Fruit fly (Drosophila melanogaster) whole organism, embryonic: Measurements from ENCODE around the gene CG42674.
A peak's percentile ranks its signal among the peaks of the same experiment; 100 is the strongest.

Source experiments
- B-H2 ChIP-seq: fragments of 200-800 bp; sonication (Bioruptor generic); optimal IDR thresholded peaks from 2 replicates; lab custom pipeline; 2018; ENCODE audit warnings: missing biosample characterization, mild to moderate bottlenecking, missing genetic modification characterization
- Bgb ChIP-seq: fragments of 200-800 bp; sonication (Bioruptor generic); IDR thresholded peaks from 2 replicates; pipeline ENCODE4 v1.3.6; 2022; ENCODE audit warnings: missing biosample characterization, missing genetic modification characterization; ENCODE audit not compliant: partially characterized antibody
- BtbVII ChIP-seq: fragments of 200-800 bp; sonication (Bioruptor generic); optimal IDR thresholded peaks from 3 replicates; lab custom pipeline; 2017; ENCODE audit warnings: missing biosample characterization, mild to moderate bottlenecking, missing genetic modification characterization
- CG10147 ChIP-seq: fragments of 200-800 bp; sonication (Bioruptor generic); optimal IDR thresholded peaks from 2 replicates; lab custom pipeline; 2019; ENCODE audit warnings: missing biosample characterization, mild to moderate bottlenecking, missing genetic modification characterization, moderate library complexity
- CG10543 ChIP-seq: fragments of 200-800 bp; sonication (Bioruptor generic); optimal IDR thresholded peaks from 3 replicates; lab custom pipeline; 2017; ENCODE audit warnings: missing biosample characterization, mild to moderate bottlenecking, missing genetic modification characterization, moderate library complexity
- CG10565 ChIP-seq: fragments of 200-800 bp; sonication (Bioruptor generic); optimal IDR thresholded peaks from 3 replicates; lab custom pipeline; 2016; ENCODE audit warnings: missing biosample characterization, mild to moderate bottlenecking, missing genetic modification characterization
- CG12219 ChIP-seq: fragments of 200-800 bp; sonication (Bioruptor generic); optimal IDR thresholded peaks from 3 replicates; lab custom pipeline; 2018; ENCODE audit warnings: missing biosample characterization, mild to moderate bottlenecking, missing genetic modification characterization
- CG14014 ChIP-seq: fragments of 200-800 bp; sonication (Bioruptor generic); IDR thresholded peaks from 2 replicates; pipeline ENCODE4 v1.3.6; 2022; ENCODE audit warnings: missing biosample characterization, missing genetic modification characterization
- CG15514 ChIP-seq: fragments of 200-800 bp; sonication (Bioruptor generic); optimal IDR thresholded peaks from 3 replicates; lab custom pipeline; 2017; ENCODE audit warnings: missing biosample characterization, missing genetic modification characterization, mild to moderate bottlenecking, moderate library complexity, missing genetic modification reagents
- CG1647 ChIP-seq: fragments of 200-800 bp; sonication (Bioruptor generic); optimal IDR thresholded peaks from 3 replicates; lab custom pipeline; 2016; ENCODE audit warnings: missing biosample characterization, missing genetic modification characterization
- CG17385 ChIP-seq: fragments of 200-800 bp; sonication (Bioruptor generic); optimal IDR thresholded peaks from 3 replicates; lab custom pipeline; 2018; ENCODE audit warnings: missing biosample characterization, mild to moderate bottlenecking, missing genetic modification characterization
- CG1832 ChIP-seq: fragments of 200-800 bp; sonication (Bioruptor generic); optimal IDR thresholded peaks from 2 replicates; lab custom pipeline; 2017; ENCODE audit warnings: missing biosample characterization, mild to moderate bottlenecking, missing genetic modification characterization, inconsistent platforms
- CG2678 ChIP-seq: fragments of 200-800 bp; sonication (Bioruptor generic); optimal IDR thresholded peaks from 3 replicates; lab custom pipeline; 2019; ENCODE audit warnings: missing biosample characterization, mild to moderate bottlenecking, missing genetic modification characterization, moderate library complexity
- CG31441 ChIP-seq: fragments of 200-800 bp; sonication (Bioruptor generic); IDR thresholded peaks from 2 replicates; pipeline ENCODE4 v1.3.6; 2022; ENCODE audit warnings: missing biosample characterization, missing genetic modification characterization
- CG7963 ChIP-seq: fragments of 200-800 bp; sonication (Bioruptor generic); IDR thresholded peaks from 3 replicates; pipeline ENCODE4 v1.3.6; 2022; ENCODE audit warnings: missing biosample characterization, missing genetic modification characterization; ENCODE audit not compliant: partially characterized antibody
- CG8944 ChIP-seq: fragments of 200-800 bp; sonication (Bioruptor generic); optimal IDR thresholded peaks from 3 replicates; lab custom pipeline; 2016; ENCODE audit warnings: missing biosample characterization, missing genetic modification characterization
- CHES-1-like ChIP-seq: fragments of 200-800 bp; sonication (Bioruptor generic); optimal IDR thresholded peaks from 2 replicates; lab custom pipeline; 2016; ENCODE audit warnings: missing biosample characterization, missing genetic modification characterization
- CTCF ChIP-seq: fragments of 200-800 bp; sonication (Bioruptor generic); optimal IDR thresholded peaks from 2 replicates; lab custom pipeline; 2017; ENCODE audit warnings: missing biosample characterization, mild to moderate bottlenecking, missing genetic modification characterization, moderate library complexity
- CrebB ChIP-seq: fragments of 200-800 bp; sonication (Bioruptor generic); optimal IDR thresholded peaks from 3 replicates; lab custom pipeline; 2018; ENCODE audit warnings: missing biosample characterization, mild to moderate bottlenecking, missing genetic modification characterization
- D ChIP-seq, 2 experiments: fragments of 200-800 bp in 1 of 2; fragments of >200 bp in 1 of 2; sonication (Bioruptor generic) in 1 of 2; optimal IDR thresholded peaks; 2 replicates in 1 of 2; 3 replicates in 1 of 2; lab custom pipeline; 2017; ENCODE audit warnings: mild to moderate bottlenecking in 1 of 2, missing biosample characterization in 1 of 2, missing genetic modification characterization in 1 of 2, missing genetic modification reagents in 1 of 2
- Dip3 ChIP-seq: fragments of 200-800 bp; sonication (Bioruptor generic); optimal IDR thresholded peaks from 3 replicates; lab custom pipeline; 2016; ENCODE audit warnings: missing biosample characterization, missing genetic modification characterization
- E2f1 ChIP-seq: fragments of 200-800 bp; sonication (Bioruptor generic); IDR thresholded peaks from 2 replicates; pipeline ENCODE4 v1.3.6; 2022; ENCODE audit warnings: missing biosample characterization, missing genetic modification characterization
- Ets65A ChIP-seq: fragments of 200-800 bp; sonication (Bioruptor generic); peaks from one replicate; lab custom pipeline; 2016; ENCODE audit warnings: missing biosample characterization, missing genetic modification characterization
- Hand ChIP-seq: fragments of 200-800 bp; sonication (Bioruptor generic); optimal IDR thresholded peaks from 2 replicates; lab custom pipeline; 2017; ENCODE audit warnings: mild to moderate bottlenecking, missing biosample characterization, missing genetic modification reagents, missing genetic modification characterization
- Hr78 ChIP-seq, 2 experiments: fragments of 200-800 bp in 1 of 2; fragments of >200 bp in 1 of 2; sonication (Bioruptor generic) in 1 of 2; optimal IDR thresholded peaks; 2 replicates each; lab custom pipeline; 2017 to 2019; ENCODE audit warnings: missing biosample characterization in 2 of 2, missing genetic modification characterization in 2 of 2, mild to moderate bottlenecking in 1 of 2, moderate library complexity in 1 of 2
- Med ChIP-seq: fragments of 200-800 bp; sonication (Bioruptor generic); peaks from one replicate; lab custom pipeline; 2016; ENCODE audit warnings: missing biosample characterization, missing genetic modification characterization, mild to moderate bottlenecking, inconsistent platforms, moderate library complexity
- Ptx1 ChIP-seq: fragments of 200-800 bp; sonication (Bioruptor generic); IDR thresholded peaks from 2 replicates; pipeline ENCODE4 v1.3.6; 2022; ENCODE audit warnings: missing biosample characterization, missing genetic modification characterization
- Rfx ChIP-seq: fragments of 200-800 bp; sonication (Bioruptor generic); IDR thresholded peaks from 2 replicates; pipeline ENCODE4 v1.3.6; 2022; ENCODE audit warnings: missing biosample characterization, missing genetic modification characterization
- Taf1 ChIP-seq: fragments of 200-800 bp; sonication (Bioruptor generic); IDR thresholded peaks from 2 replicates; pipeline ENCODE4 v1.3.6; 2022; ENCODE audit warnings: missing biosample characterization, missing genetic modification characterization
- Trl ChIP-seq, 3 experiments: fragments of >200 bp in 2 of 3; fragments of 200-800 bp in 1 of 3; sonication (Bioruptor generic) in 1 of 3; optimal IDR thresholded peaks; 2 replicates in 1 of 3; 3 replicates in 2 of 3; lab custom pipeline; 2016 to 2017; ENCODE audit warnings: missing biosample characterization in 1 of 3, missing genetic modification characterization in 1 of 3
- caup ChIP-seq: fragments of 200-800 bp; sonication (Bioruptor generic); optimal IDR thresholded peaks from 3 replicates; lab custom pipeline; 2017; ENCODE audit warnings: missing biosample characterization, mild to moderate bottlenecking, missing genetic modification characterization, moderate library complexity; ENCODE audit not compliant: severe bottlenecking
- gro ChIP-seq: fragments of 200-800 bp; sonication (Bioruptor generic); optimal IDR thresholded peaks from 2 replicates; lab custom pipeline; 2016; ENCODE audit warnings: missing biosample characterization, missing genetic modification characterization
- gsb ChIP-seq: fragments of 200-800 bp; sonication (Bioruptor generic); IDR thresholded peaks from 2 replicates; pipeline ENCODE4 v1.3.6; 2022; ENCODE audit warnings: missing biosample characterization, missing genetic modification characterization
- insv ChIP-seq, 2 experiments: fragments of 200-800 bp; sonication (Bioruptor generic); optimal IDR thresholded peaks; 3 replicates each; lab custom pipeline; 2016 to 2018; ENCODE audit warnings: missing biosample characterization in 2 of 2, missing genetic modification characterization in 2 of 2
- maf-S ChIP-seq: fragments of 200-800 bp; sonication (Bioruptor generic); optimal IDR thresholded peaks from 2 replicates; lab custom pipeline; 2016; ENCODE audit warnings: missing biosample characterization, missing genetic modification characterization
- mam ChIP-seq: fragments of 200-800 bp; sonication (Bioruptor generic); optimal IDR thresholded peaks from 3 replicates; lab custom pipeline; 2016; ENCODE audit warnings: missing biosample characterization, missing genetic modification characterization
- pho ChIP-seq: fragments of 200-800 bp; sonication (Bioruptor generic); optimal IDR thresholded peaks from 2 replicates; lab custom pipeline; 2016; ENCODE audit warnings: missing biosample characterization, missing genetic modification characterization
- rib ChIP-seq: fragments of 200-800 bp; sonication (Bioruptor generic); IDR thresholded peaks from 2 replicates; pipeline ENCODE4 v1.3.6; 2022; ENCODE audit warnings: missing biosample characterization, missing genetic modification characterization
- scrt ChIP-seq: fragments of 200-800 bp; sonication (Bioruptor generic); optimal IDR thresholded peaks from 2 replicates; lab custom pipeline; 2018; ENCODE audit warnings: missing biosample characterization, mild to moderate bottlenecking, missing genetic modification characterization, moderate library complexity
- sd ChIP-seq: fragments of 200-800 bp; sonication (Bioruptor generic); optimal IDR thresholded peaks from 3 replicates; lab custom pipeline; 2018; ENCODE audit warnings: missing biosample characterization, mild to moderate bottlenecking, missing genetic modification characterization, moderate library complexity
- shn ChIP-seq: fragments of 200-800 bp; sonication (Bioruptor generic); optimal IDR thresholded peaks from 3 replicates; lab custom pipeline; 2016; ENCODE audit warnings: missing biosample characterization, missing genetic modification characterization
- sob ChIP-seq: fragments of 200-800 bp; sonication (Bioruptor generic); IDR thresholded peaks from 2 replicates; pipeline ENCODE4 v1.3.6; 2022; ENCODE audit warnings: missing biosample characterization, missing genetic modification characterization
- tgo ChIP-seq: fragments of 200-800 bp; sonication (Bioruptor generic); IDR thresholded peaks from 3 replicates; pipeline ENCODE4 v1.3.6; 2022; ENCODE audit warnings: missing biosample characterization, missing genetic modification characterization
- tna ChIP-seq: fragments of 200-800 bp; sonication (Bioruptor generic); IDR thresholded peaks from 2 replicates; pipeline ENCODE4 v1.3.6; 2022; ENCODE audit warnings: missing biosample characterization, missing genetic modification characterization; ENCODE audit not compliant: partially characterized antibody
- toy ChIP-seq: fragments of 200-800 bp; sonication (Bioruptor generic); IDR thresholded peaks from 2 replicates; pipeline ENCODE4 v1.3.6; 2022; ENCODE audit warnings: missing biosample characterization, missing genetic modification characterization
- tup ChIP-seq: fragments of 200-800 bp; sonication (Bioruptor generic); optimal IDR thresholded peaks from 2 replicates; lab custom pipeline; 2016; ENCODE audit warnings: missing biosample characterization, mild to moderate bottlenecking, missing genetic modification characterization, moderate library complexity
- unpg ChIP-seq: fragments of 200-800 bp; sonication (Bioruptor generic); optimal IDR thresholded peaks from 3 replicates; lab custom pipeline; 2018; ENCODE audit warnings: missing biosample characterization, mild to moderate bottlenecking, missing genetic modification characterization, moderate library complexity
- wdn ChIP-seq: fragments of 200-800 bp; sonication (Bioruptor generic); IDR thresholded peaks from 2 replicates; pipeline ENCODE4 v1.3.6; 2022; ENCODE audit warnings: missing biosample characterization, missing genetic modification characterization
- z ChIP-seq: fragments of 200-800 bp; sonication (Bioruptor generic); IDR thresholded peaks from 3 replicates; pipeline ENCODE4 v1.3.6; 2022; ENCODE audit warnings: missing biosample characterization, missing genetic modification characterization

The CG42674 gene

dm6 chr3L:20187885-20188570 is 10.1 kb downstream of the CG42674 start, which contains the start of gene Ssk:
TSS of gene Ssk (plus strand) at chr3L:20188522.
- TF ChIP-seq Rfx (GFP tag; lab: Robert Waterston, UW) (peak; percentile 12; the same call in 1 of the 2 replicates), pho (no peak), Bgb (GFP tag; lab: Robert Waterston, UW) (peak; percentile 37; the same call in 1 of the 2 replicates), Dip3 (GFP tag; lab: Kevin White, UChicago) (no peak), Trl (optimal IDR thresholded peaks at IDR 0.05; lab: Kevin White, UChicago) (no peak), Trl (GFP tag; optimal IDR thresholded peaks at IDR 0.05; lab: Kevin White, UChicago) (no peak), CG1832 (GFP tag; lab: Kevin White, UChicago) (no peak), sob (peak; percentile 46; the same call in 1 of the 2 replicates), caup (GFP tag; lab: Kevin White, UChicago) (peak; percentile 31), tup (GFP tag; lab: Kevin White, UChicago) (no peak), CG10543 (GFP tag; lab: Kevin White, UChicago) (peak; percentile 90), wdn (GFP tag; lab: Robert Waterston, UW) (no peak), toy (GFP tag; lab: Robert Waterston, UW) (no peak), CG1647 (GFP tag; lab: Kevin White, UChicago) (no peak), tgo (GFP tag; lab: Robert Waterston, UW) (no peak), rib (GFP tag; lab: Robert Waterston, UW) (no peak), CrebB (tag; lab: Kevin White, UChicago) (peak; percentile 47), gro (GFP tag; lab: Kevin White, UChicago) (peak; percentile 43), CG8944 (no peak), D (optimal IDR thresholded peaks at IDR 0.05; lab: Kevin White, UChicago) (no peak), D (GFP tag; optimal IDR thresholded peaks at IDR 0.05; lab: Kevin White, UChicago) (no peak), CG7963 (GFP tag; lab: Robert Waterston, UW) (no peak), CG15514 (GFP tag; lab: Kevin White, UChicago) (no peak), B-H2 (GFP tag; lab: Kevin White, UChicago) (peak; percentile 40), mam (GFP tag; lab: Kevin White, UChicago) (no peak), tna (GFP tag; lab: Robert Waterston, UW) (no peak), Ets65A (GFP tag; lab: Kevin White, UChicago) (peak; percentile 16), CG14014 (0 out of 2 replicates have a peak, but pooled peaks have one; percentile 39), CG31441 (GFP tag; lab: Robert Waterston, UW) (no peak), Taf1 (GFP tag; lab: Robert Waterston, UW) (no peak), unpg (GFP tag; lab: Kevin White, UChicago) (no peak), z (GFP tag; lab: Robert Waterston, UW) (no peak), E2f1 (GFP tag; lab: Robert Waterston, UW) (no peak), CG17385 (GFP tag; lab: Kevin White, UChicago) (peak; percentile 22), CG12219 (no peak), scrt (GFP tag; lab: Kevin White, UChicago) (peak; percentile 27), Hand (GFP tag; lab: Kevin White, UChicago) (peak; percentile 6), CG10565 (GFP tag; lab: Kevin White, UChicago) (no peak), Hr78 (GFP tag; optimal IDR thresholded peaks at IDR 0.05; lab: Kevin White, UChicago) (peak in 1 of 2 experiments; percentile 20), insv (GFP tag; optimal IDR thresholded peaks at IDR 0.05; lab: Kevin White, UChicago) (no peak), sd (tag; lab: Kevin White, UChicago) (peak; percentile 90), CG2678 (tag; lab: Kevin White, UChicago) (no peak), Med (peak; percentile 30), gsb (GFP tag; lab: Robert Waterston, UW) (peak; percentile 30; the same call in 1 of the 2 replicates), CHES-1-like (GFP tag; lab: Kevin White, UChicago) (no peak), maf-S (GFP tag; lab: Kevin White, UChicago) (no peak), Ptx1 (GFP tag; lab: Robert Waterston, UW) (no peak), BtbVII (GFP tag; lab: Kevin White, UChicago) (peak; percentile 49), CG10147 (peak; percentile 12), CTCF (no peak), shn (GFP tag; lab: Kevin White, UChicago) (no peak)
